Fruit fly (Drosophila melanogaster): Measurements from ENCODE around the gene CG31468.
A peak's percentile ranks its signal among the peaks of the same experiment; 100 is the strongest.

Gene CG31468

DNA sequence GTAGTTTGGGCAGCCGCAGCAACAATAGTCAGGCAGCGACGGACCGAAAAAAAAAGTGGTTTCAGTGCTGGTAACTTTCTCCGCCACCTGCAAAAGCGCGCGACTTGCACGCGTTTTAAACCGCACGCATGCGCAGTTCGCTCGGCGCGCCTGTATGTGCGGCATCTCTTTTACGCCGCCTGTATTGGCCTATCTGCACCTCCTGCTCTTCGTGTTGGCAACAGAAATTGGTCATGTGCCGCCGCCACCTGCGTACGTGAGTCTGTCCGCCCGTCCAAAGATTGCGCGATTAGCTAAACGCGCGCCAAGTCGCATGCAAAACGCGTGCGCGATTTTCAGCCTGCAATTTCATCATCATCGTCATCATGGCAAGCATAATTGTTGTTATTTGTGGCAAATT, 35.5 kb upstream of the CG31468 start:
- TF ChIP-seq Myc (optimal IDR thresholded peaks at IDR 0.05) (peak; percentile 86), CrebA (GFP tag; optimal IDR thresholded peaks at IDR 0.05; ENCODE audit: borderline replicate concordance) (no peak), tai (GFP tag; optimal IDR thresholded peaks at IDR 0.05) (no peak), Sp1 (GFP tag; optimal IDR thresholded peaks at IDR 0.05) (no peak)

DNA sequence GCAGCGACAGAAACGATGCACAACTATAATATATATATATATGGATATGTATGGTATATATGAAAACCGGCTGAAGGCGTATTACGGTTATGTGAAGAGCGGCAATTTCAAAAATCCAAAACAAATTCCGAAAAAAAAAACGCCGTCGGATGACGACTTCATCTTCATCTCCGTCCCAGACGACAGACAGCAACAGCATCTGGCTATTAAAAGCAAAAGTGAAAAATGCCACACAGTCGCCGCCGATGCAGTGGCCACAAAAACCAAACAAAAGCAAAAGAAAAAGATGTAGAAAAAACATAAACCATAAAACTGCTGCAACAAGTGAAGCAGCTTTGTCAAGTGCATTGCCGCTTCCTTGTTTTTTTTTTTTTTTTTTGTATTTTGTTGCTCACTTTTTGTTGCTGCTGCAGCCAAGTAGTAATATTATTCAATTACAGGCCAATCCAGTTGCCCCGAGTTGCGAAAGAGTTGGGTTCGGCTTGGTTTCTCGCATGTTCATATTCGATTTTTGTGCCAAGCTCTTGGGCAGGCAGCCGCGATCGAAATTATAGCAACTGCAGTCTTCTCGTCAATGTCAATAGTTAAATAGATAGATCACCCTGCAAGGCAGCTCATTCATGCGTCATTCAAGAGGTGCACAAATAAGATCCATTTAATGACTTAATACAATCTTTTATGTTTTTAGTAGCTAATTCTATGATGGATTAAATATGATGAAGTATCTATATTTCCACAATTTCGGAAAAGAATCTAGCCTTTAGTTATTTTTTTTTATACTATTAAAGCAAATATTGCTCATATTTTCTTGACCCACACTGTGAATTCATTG, 34.6 kb upstream of the CG31468 start:
- TF ChIP-seq Myc (optimal IDR thresholded peaks at IDR 0.05) (no peak), foxo (GFP tag; optimal IDR thresholded peaks at IDR 0.05) (no peak), Vsx2 (GFP tag; optimal IDR thresholded peaks at IDR 0.05; ENCODE audit: partially characterized antibody) (no peak), HLH106 (tag; optimal IDR thresholded peaks at IDR 0.05) (no peak), ey (GFP tag; optimal IDR thresholded peaks at IDR 0.05) (no peak), rgr (GFP tag; optimal IDR thresholded peaks at IDR 0.05) (no peak), N (GFP tag; optimal IDR thresholded peaks at IDR 0.05) (no peak), Mio (GFP tag; optimal IDR thresholded peaks at IDR 0.05) (no peak), jim (GFP tag; optimal IDR thresholded peaks at IDR 0.05) (no peak), Rel (GFP tag; optimal IDR thresholded peaks at IDR 0.05) (no peak), Rel (tag; optimal IDR thresholded peaks at IDR 0.05) (no peak), fru (GFP tag; optimal IDR thresholded peaks at IDR 0.05) (no peak), Hr78 (GFP tag; optimal IDR thresholded peaks at IDR 0.05) (no peak), usp (GFP tag; optimal IDR thresholded peaks at IDR 0.05) (no peak), psq (GFP tag; optimal IDR thresholded peaks at IDR 0.05) (no peak), woc (GFP tag; optimal IDR thresholded peaks at IDR 0.05) (no peak), Hnf4 (GFP tag; optimal IDR thresholded peaks at IDR 0.05) (no peak), CrebA (GFP tag; optimal IDR thresholded peaks at IDR 0.05; ENCODE audit: borderline replicate concordance) (no peak), tai (GFP tag; optimal IDR thresholded peaks at IDR 0.05) (no peak), dl (GFP tag; optimal IDR thresholded peaks at IDR 0.05; ENCODE audit: insufficient read depth in 1 of 2, partially characterized antibody in 2 of 2) (no peak), Dif (GFP tag; optimal IDR thresholded peaks at IDR 0.05; ENCODE audit: partially characterized antibody) (no peak)

DNA sequence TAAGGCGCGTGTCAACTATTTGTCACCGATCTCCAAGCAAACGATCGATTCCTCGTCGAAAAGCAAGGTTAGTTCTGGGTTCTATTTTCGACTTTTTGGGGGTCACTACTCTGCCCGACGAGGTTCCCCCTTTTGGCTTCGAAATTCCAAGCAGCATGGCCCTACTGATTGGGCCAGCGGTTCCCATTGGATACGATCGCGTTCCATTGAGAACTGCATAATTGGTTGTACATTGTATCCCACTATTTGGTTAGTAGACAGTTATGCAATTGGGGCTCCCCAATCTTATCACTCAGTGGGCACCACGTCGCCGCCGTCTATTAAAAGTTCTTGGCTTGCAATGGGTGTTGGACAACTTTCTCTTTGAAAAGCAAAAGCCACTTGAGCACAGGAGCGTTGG, 33.6 kb upstream of the CG31468 start:
- TF ChIP-seq OdsH (GFP tag; optimal IDR thresholded peaks at IDR 0.05) = no peak
- TF ChIP-seq N (GFP tag; optimal IDR thresholded peaks at IDR 0.05) = no peak
- TF ChIP-seq lola (GFP tag; optimal IDR thresholded peaks at IDR 0.05) = no peak
- no peak for TF ChIP-seq GATAd (GFP tag; optimal IDR thresholded peaks at IDR 0.05)
- TF ChIP-seq Hr83 (GFP tag; optimal IDR thresholded peaks at IDR 0.05; ENCODE audit: poor library complexity, severe bottlenecking) = no peak
- TF ChIP-seq HLH106 (tag; optimal IDR thresholded peaks at IDR 0.05) = no peak
- TF ChIP-seq tai (GFP tag; optimal IDR thresholded peaks at IDR 0.05) = no peak
- no peak for TF ChIP-seq foxo (GFP tag; optimal IDR thresholded peaks at IDR 0.05)
- TF ChIP-seq sage (GFP tag; optimal IDR thresholded peaks at IDR 0.05) = no peak
- no peak for TF ChIP-seq dsf (GFP tag; optimal IDR thresholded peaks at IDR 0.05; ENCODE audit: borderline replicate concordance)
- TF ChIP-seq Myc (optimal IDR thresholded peaks at IDR 0.05) = no peak
- TF ChIP-seq Hnf4 (GFP tag; optimal IDR thresholded peaks at IDR 0.05) = no peak
- TF ChIP-seq CG9705 (GFP tag; optimal IDR thresholded peaks at IDR 0.05) = no peak
- TF ChIP-seq rgr (GFP tag; optimal IDR thresholded peaks at IDR 0.05) = no peak
- TF ChIP-seq Hr78 (GFP tag; optimal IDR thresholded peaks at IDR 0.05) = no peak

DNA sequence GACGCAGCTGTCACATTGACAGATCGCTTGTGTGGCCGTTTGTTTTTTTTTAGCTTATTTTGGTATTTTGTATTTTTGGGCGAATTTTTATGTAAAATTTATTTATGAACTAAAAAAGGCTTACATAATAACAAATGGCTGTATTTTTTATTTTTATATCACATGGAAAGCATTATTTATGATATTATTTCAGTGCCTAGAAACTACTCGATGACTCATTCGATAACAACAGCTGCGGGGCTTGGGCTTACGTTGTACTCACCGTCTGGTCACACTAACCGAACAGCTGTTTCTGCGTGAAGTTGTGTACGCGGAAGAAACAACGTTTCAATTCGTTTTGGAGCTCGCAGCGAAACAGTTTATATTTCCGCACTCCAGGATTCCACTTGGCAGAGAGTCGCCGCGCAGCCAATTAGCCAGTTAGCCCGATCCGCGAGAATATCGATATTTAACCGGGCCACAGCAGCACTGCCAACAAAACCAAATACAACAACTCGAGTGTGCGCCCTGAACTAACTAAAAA, 32.9 kb upstream of the CG31468 start, which contains the start of the genes Hmgcr and Rpn9:
Gene Hmgcr (plus strand): TSS at position 335 of the 523 bp plus-strand sequence.
Gene Rpn9 (minus strand): TSS at position 473 of the 523 bp plus-strand sequence.
- TF ChIP-seq sage (GFP tag; optimal IDR thresholded peaks at IDR 0.05) (no peak), dsf (GFP tag; optimal IDR thresholded peaks at IDR 0.05; ENCODE audit: borderline replicate concordance) (no peak), HLH106 (tag; optimal IDR thresholded peaks at IDR 0.05) (no peak), pan (optimal IDR thresholded peaks at IDR 0.05) (no peak), Dfd (GFP tag; optimal IDR thresholded peaks at IDR 0.05) (no peak), ey (GFP tag; optimal IDR thresholded peaks at IDR 0.05) (no peak), jim (GFP tag; optimal IDR thresholded peaks at IDR 0.05) (no peak), dl (GFP tag; optimal IDR thresholded peaks at IDR 0.05; ENCODE audit: insufficient read depth in 1 of 2, partially characterized antibody in 2 of 2) (no peak), sv (GFP tag; optimal IDR thresholded peaks at IDR 0.05) (no peak), psq (GFP tag; optimal IDR thresholded peaks at IDR 0.05) (peak; percentile 2), Rel (GFP tag; optimal IDR thresholded peaks at IDR 0.05) (no peak), Rel (tag; optimal IDR thresholded peaks at IDR 0.05) (peak; percentile 26), h (GFP tag; optimal IDR thresholded peaks at IDR 0.05) (peak; percentile 36), GATAd (GFP tag; optimal IDR thresholded peaks at IDR 0.05) (no peak), brk (GFP tag; optimal IDR thresholded peaks at IDR 0.05) (no peak), Dif (GFP tag; optimal IDR thresholded peaks at IDR 0.05; ENCODE audit: partially characterized antibody) (peak; percentile 28), OdsH (GFP tag; optimal IDR thresholded peaks at IDR 0.05) (no peak), lola (GFP tag; optimal IDR thresholded peaks at IDR 0.05) (no peak), N (GFP tag; optimal IDR thresholded peaks at IDR 0.05) (no peak), rgr (GFP tag; optimal IDR thresholded peaks at IDR 0.05) (no peak), Jra (GFP tag; optimal IDR thresholded peaks at IDR 0.05) (peak; percentile 2), woc (GFP tag; optimal IDR thresholded peaks at IDR 0.05) (no peak), br (GFP tag; optimal IDR thresholded peaks at IDR 0.05) (peak; percentile 20), Myc (optimal IDR thresholded peaks at IDR 0.05) (no peak), foxo (GFP tag; optimal IDR thresholded peaks at IDR 0.05) (no peak), Hnf4 (GFP tag; optimal IDR thresholded peaks at IDR 0.05) (peak; percentile 9), dmrt93B (GFP tag; optimal IDR thresholded peaks at IDR 0.05) (no peak), CG9705 (GFP tag; optimal IDR thresholded peaks at IDR 0.05) (no peak), CrebA (GFP tag; optimal IDR thresholded peaks at IDR 0.05; ENCODE audit: borderline replicate concordance) (no peak), fru (GFP tag; optimal IDR thresholded peaks at IDR 0.05) (peak; percentile 10), tai (GFP tag; optimal IDR thresholded peaks at IDR 0.05) (peak; percentile 6), Hr78 (GFP tag; optimal IDR thresholded peaks at IDR 0.05) (no peak), usp (GFP tag; optimal IDR thresholded peaks at IDR 0.05) (no peak)
